Worm (Caenorhabditis elegans) whole organism, L2 larva: ENCODE data around the gene ZK455.5.

Experiments used
- R02D3.7 ChIP-seq: fragments of 150-350 bp; optimal IDR thresholded peaks from 2 replicates; lab custom pipeline; 2014; ENCODE audit warnings: missing biosample characterization, missing genetic modification characterization
- ZK546.5 ChIP-seq: sonication (generic microtip); optimal IDR thresholded peaks from 2 replicates; lab custom pipeline; 2017; ENCODE audit warnings: missing biosample characterization, missing genetic modification characterization
- aly-2 ChIP-seq: fragments of 150-350 bp; optimal IDR thresholded peaks from 2 replicates; lab custom pipeline; 2014; ENCODE audit warnings: missing biosample characterization, missing genetic modification characterization
- ama-1 ChIP-seq: fragments of 150-350 bp; optimal IDR thresholded peaks from 2 replicates; lab custom pipeline; 2018; ENCODE audit warnings: inconsistent platforms
- blmp-1 ChIP-seq: sonication (generic microtip); optimal IDR thresholded peaks from 2 replicates; lab custom pipeline; 2017; ENCODE audit warnings: missing genetic modification characterization, mild to moderate bottlenecking, missing compliant biosample characterization, antibody characterized with exemption, moderate library complexity; ENCODE audit not compliant: insufficient read depth
- crh-2 ChIP-seq: sonication (generic microtip); optimal IDR thresholded peaks from 2 replicates; lab custom pipeline; 2017; ENCODE audit warnings: missing biosample characterization, missing genetic modification characterization
- egl-27 ChIP-seq: sonication (generic microtip); optimal IDR thresholded peaks from 3 replicates; lab custom pipeline; 2017; ENCODE audit warnings: missing biosample characterization, missing genetic modification reagents, missing genetic modification characterization
- elt-1 ChIP-seq: fragments of 150-350 bp; optimal IDR thresholded peaks from 2 replicates; lab custom pipeline; 2014; ENCODE audit warnings: missing biosample characterization, missing genetic modification characterization
- elt-3 ChIP-seq: sonication (generic microtip); optimal IDR thresholded peaks from 2 replicates; lab custom pipeline; 2017; ENCODE audit warnings: missing biosample characterization, missing genetic modification characterization
- gmeb-1 ChIP-seq: fragments of 150-350 bp; optimal IDR thresholded peaks from 2 replicates; lab custom pipeline; 2014; ENCODE audit warnings: missing biosample characterization, missing genetic modification characterization
- lin-11 ChIP-seq: fragments of 150-350 bp; sonication (generic microtip); optimal IDR thresholded peaks from 2 replicates; lab custom pipeline; 2014; ENCODE audit warnings: missing biosample characterization, missing genetic modification characterization, inconsistent platforms, mixed read lengths
- lin-13 ChIP-seq: fragments of 150-350 bp; optimal IDR thresholded peaks from 2 replicates; lab custom pipeline; 2014; ENCODE audit warnings: missing biosample characterization, missing genetic modification reagents, missing genetic modification characterization
- lin-39 ChIP-seq: fragments of 150-350 bp; optimal IDR thresholded peaks from 2 replicates; lab custom pipeline; 2014; ENCODE audit warnings: missing biosample characterization, missing genetic modification reagents, missing genetic modification characterization
- lsy-2 ChIP-seq, 2 experiments: fragments of 150-350 bp in 1 of 2; sonication (generic microtip) in 1 of 2; optimal IDR thresholded peaks; 2 replicates each; lab custom pipeline; 2014 to 2017; ENCODE audit warnings: missing biosample characterization in 2 of 2, missing genetic modification characterization in 2 of 2
- mab-5 ChIP-seq: fragments of 150-350 bp; optimal IDR thresholded peaks from 2 replicates; lab custom pipeline; 2014; ENCODE audit warnings: missing biosample characterization, missing genetic modification characterization
- mbf-1 ChIP-seq: sonication (generic microtip); optimal IDR thresholded peaks from 2 replicates; lab custom pipeline; 2017; ENCODE audit warnings: missing biosample characterization, missing genetic modification characterization
- mdl-1 ChIP-seq, 2 experiments: fragments of 150-350 bp in 1 of 2; sonication (generic microtip) in 1 of 2; optimal IDR thresholded peaks; 2 replicates each; lab custom pipeline; 2017; ENCODE audit warnings: missing biosample characterization in 2 of 2, missing genetic modification characterization in 2 of 2
- nhr-10 ChIP-seq: sonication (generic microtip); optimal IDR thresholded peaks from 2 replicates; lab custom pipeline; 2017; ENCODE audit warnings: missing biosample characterization, missing genetic modification characterization
- nhr-12 ChIP-seq: fragments of 150-350 bp; optimal IDR thresholded peaks from 2 replicates; lab custom pipeline; 2014; ENCODE audit warnings: missing biosample characterization, missing genetic modification characterization
- nhr-129 ChIP-seq: fragments of 150-350 bp; optimal IDR thresholded peaks from 2 replicates; lab custom pipeline; 2014; ENCODE audit warnings: missing biosample characterization, missing genetic modification characterization
- nhr-237 ChIP-seq: fragments of 150-350 bp; optimal IDR thresholded peaks from 2 replicates; lab custom pipeline; 2014; ENCODE audit warnings: missing biosample characterization, missing genetic modification characterization
- nhr-6 ChIP-seq: fragments of 150-350 bp; optimal IDR thresholded peaks from 2 replicates; lab custom pipeline; 2014; ENCODE audit warnings: missing biosample characterization, missing genetic modification characterization
- nhr-77 ChIP-seq: fragments of 150-350 bp; optimal IDR thresholded peaks from 2 replicates; lab custom pipeline; 2014; ENCODE audit warnings: missing biosample characterization, missing genetic modification characterization
- peb-1 ChIP-seq: fragments of 150-350 bp; optimal IDR thresholded peaks from 2 replicates; lab custom pipeline; 2014; ENCODE audit warnings: missing biosample characterization, missing genetic modification characterization
- sem-4 ChIP-seq: fragments of 150-350 bp; optimal IDR thresholded peaks from 2 replicates; lab custom pipeline; 2014; ENCODE audit warnings: missing biosample characterization, missing genetic modification reagents, missing genetic modification characterization
- skn-1 ChIP-seq: sonication (generic microtip); optimal IDR thresholded peaks from 2 replicates; lab custom pipeline; 2017; ENCODE audit warnings: missing biosample characterization, missing genetic modification characterization
- sma-3 ChIP-seq: sonication (generic microtip); optimal IDR thresholded peaks from 2 replicates; lab custom pipeline; 2016; ENCODE audit warnings: missing genetic modification reagents, missing genetic modification characterization, missing compliant biosample characterization
- sma-9 ChIP-seq, 2 experiments: fragments of 150-350 bp in 1 of 2; sonication (generic microtip) in 1 of 2; optimal IDR thresholded peaks; 2 replicates each; lab custom pipeline; 2014 to 2016; ENCODE audit warnings: missing genetic modification characterization in 2 of 2, mild to moderate bottlenecking in 1 of 2, missing biosample characterization in 1 of 2, missing compliant biosample characterization in 1 of 2, missing genetic modification reagents in 1 of 2, moderate library complexity in 1 of 2
- ztf-11 ChIP-seq: sonication (generic microtip); optimal IDR thresholded peaks from 2 replicates; lab custom pipeline; 2017; ENCODE audit warnings: missing biosample characterization, missing genetic modification characterization
- ztf-4 ChIP-seq: fragments of 150-350 bp; optimal IDR thresholded peaks from 2 replicates; lab custom pipeline; 2014; ENCODE audit warnings: missing biosample characterization, missing genetic modification characterization

Gene ZK455.5

DNA sequence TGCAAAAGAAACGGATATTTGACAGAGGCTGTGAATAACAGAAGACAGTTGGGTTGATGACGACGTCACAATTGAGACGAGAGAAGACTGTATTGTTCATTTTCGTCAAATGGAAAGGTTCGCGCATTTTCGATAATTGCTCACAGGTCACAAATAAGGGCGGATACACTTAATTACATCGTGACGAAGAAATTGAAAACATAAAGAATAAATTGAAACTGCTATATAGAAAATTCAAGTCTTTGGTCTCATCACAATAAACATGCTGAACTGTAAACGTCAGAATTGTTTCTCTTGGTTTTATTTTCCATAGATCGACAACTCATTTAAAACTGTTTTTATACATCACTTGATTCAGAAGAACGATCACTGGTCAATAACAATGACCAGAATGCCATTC is at the start of gene ZK455.5:
TSS of gene ZK455.5 (minus strand) at position 101 of the 400 bp plus-strand sequence.
- no peak for TF ChIP-seq ama-1
- no peak for TF ChIP-seq sma-3 (GFP tag; lab: Kevin White, UChicago)
- no peak for TF ChIP-seq elt-3 (tag; lab: Kevin White, UChicago)
- TF ChIP-seq blmp-1 (tag; lab: Kevin White, UChicago) = no peak
- TF ChIP-seq skn-1 = no peak
- TF ChIP-seq ZK546.5 (tag; lab: Kevin White, UChicago) = no peak
- TF ChIP-seq lin-39 (tag; lab: Kevin White, UChicago) = no peak

DNA sequence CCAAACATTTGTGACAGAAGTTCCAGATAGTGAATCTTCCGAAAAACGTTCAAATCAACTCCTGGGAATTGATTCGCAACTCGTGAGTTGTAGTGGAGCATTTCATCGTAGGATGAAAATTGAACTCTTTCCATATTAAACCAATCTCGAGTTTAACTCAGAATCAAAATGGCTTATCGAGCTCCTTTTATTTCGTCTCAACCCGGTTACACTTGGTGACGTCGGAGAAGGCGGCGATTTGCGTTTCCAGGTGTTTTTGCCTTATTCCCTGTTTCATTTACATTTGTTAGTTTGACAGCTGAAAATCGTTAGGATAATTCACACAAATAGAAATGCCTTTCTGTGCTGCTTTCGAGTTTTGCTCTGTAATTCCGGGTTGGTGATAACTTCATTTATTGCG is 48.8 kb upstream of the ZK455.5 start, which contains the start of gene F42E11.3:
TSS of gene F42E11.3 (minus strand) at position 101 of the 400 bp plus-strand sequence.
- no peak for TF ChIP-seq R02D3.7 (tag; lab: Kevin White, UChicago)
- TF ChIP-seq nhr-10 = no peak
- TF ChIP-seq lin-11 (tag; lab: Kevin White, UChicago) = no peak
- no peak for TF ChIP-seq ZK546.5 (tag; lab: Kevin White, UChicago)
- TF ChIP-seq sem-4 = no peak
- no peak for TF ChIP-seq aly-2 (tag; lab: Kevin White, UChicago)
- TF ChIP-seq nhr-237 (tag; lab: Kevin White, UChicago) = no peak
- TF ChIP-seq nhr-77 (tag; lab: Kevin White, UChicago) = no peak
- TF ChIP-seq mdl-1 (tag; optimal IDR thresholded peaks at IDR 0.05; lab: Kevin White, UChicago) = no peak
- TF ChIP-seq nhr-12 (tag; lab: Kevin White, UChicago) = no peak
- TF ChIP-seq egl-27 (tag; lab: Kevin White, UChicago) = no peak
- no peak for TF ChIP-seq peb-1 (tag; lab: Kevin White, UChicago)
- TF ChIP-seq lin-39 (tag; lab: Kevin White, UChicago) = no peak
- TF ChIP-seq, all 48 proteins: peak for 0

DNA sequence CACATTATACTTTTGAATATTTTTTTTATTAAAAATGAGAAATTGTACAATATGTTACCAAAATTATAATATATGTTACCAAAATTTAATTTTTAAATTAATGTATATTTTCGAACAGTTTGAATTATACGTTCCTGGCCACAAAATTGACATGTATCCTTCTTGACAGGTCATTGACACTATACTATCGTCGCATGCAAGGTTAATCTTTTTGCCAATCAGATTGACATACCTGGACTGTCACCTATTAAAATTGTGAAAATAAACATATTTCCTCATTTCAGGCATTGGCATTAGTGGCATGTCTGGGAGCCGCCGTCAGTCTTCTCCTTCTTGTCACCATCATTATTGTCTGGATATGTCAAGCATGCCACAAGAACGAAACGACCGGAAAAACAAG is 43.4 kb upstream of the ZK455.5 start:
- no peak for TF ChIP-seq lin-11 (tag; lab: Kevin White, UChicago)
- TF ChIP-seq mbf-1 (tag; lab: Kevin White, UChicago) = no peak
- TF ChIP-seq mdl-1 (tag; optimal IDR thresholded peaks at IDR 0.05; lab: Kevin White, UChicago) = no peak
- no peak for TF ChIP-seq peb-1 (tag; lab: Kevin White, UChicago)
- TF ChIP-seq nhr-6 (tag; lab: Kevin White, UChicago) = no peak
- no peak for TF ChIP-seq lin-13 (GFP tag; lab: Kevin White, UChicago)
- no peak for TF ChIP-seq sma-9 (GFP tag; optimal IDR thresholded peaks at IDR 0.05; lab: Kevin White, UChicago)
- TF ChIP-seq sma-9 (tag; optimal IDR thresholded peaks at IDR 0.05; lab: Kevin White, UChicago) = no peak

DNA sequence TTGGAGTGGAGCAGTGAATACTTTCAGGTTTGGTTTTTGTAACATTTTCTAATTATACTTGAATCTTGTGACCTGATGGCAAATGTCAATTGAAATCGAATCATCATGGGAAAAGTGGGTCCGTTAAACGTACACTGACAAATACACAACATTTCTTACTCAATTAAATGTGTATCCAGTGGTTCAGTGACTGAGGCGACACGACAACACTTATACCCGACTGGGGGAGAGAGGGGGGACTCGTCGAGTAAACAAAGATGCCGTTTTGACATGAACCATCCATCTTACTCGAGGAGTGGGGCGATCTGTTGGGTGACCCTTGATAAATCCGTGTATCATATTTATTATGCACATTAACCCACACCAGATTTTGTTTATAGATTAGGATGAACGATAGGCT is 42.1 kb upstream of the ZK455.5 start:
- TF ChIP-seq mab-5 (tag; lab: Kevin White, UChicago) = peak; percentile 23
- TF ChIP-seq nhr-129 (tag; lab: Kevin White, UChicago) = peak; percentile 36
- TF ChIP-seq lsy-2 (tag; optimal IDR thresholded peaks at IDR 0.05; lab: Kevin White, UChicago) = peak in 1 of 2 experiments; percentile 18
- no peak for TF ChIP-seq gmeb-1 (tag; lab: Kevin White, UChicago)
- TF ChIP-seq ztf-11 (tag; lab: Kevin White, UChicago) = no peak

DNA sequence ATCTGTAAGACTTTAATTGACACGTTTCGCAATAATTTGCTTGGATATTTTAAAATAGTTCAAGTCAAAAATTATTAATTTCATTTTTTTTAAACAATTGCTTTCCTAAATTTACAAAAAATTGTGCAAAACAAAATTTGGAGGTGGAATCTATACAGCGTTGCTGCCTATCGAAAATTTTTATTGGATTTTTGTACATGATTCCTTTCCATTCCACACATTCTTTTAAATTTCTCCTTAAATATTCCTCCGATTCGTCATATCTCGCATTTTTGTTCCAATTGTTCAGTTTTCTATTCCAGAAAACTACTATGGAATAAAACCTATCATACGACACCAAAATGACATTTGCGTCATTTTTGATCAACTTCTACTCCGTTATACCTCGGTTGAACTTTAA is 41.7 kb upstream of the ZK455.5 start, which contains the start of gene ttyh-1:
TSS of gene ttyh-1 (plus strand) at position 301 of the 400 bp plus-strand sequence.
- no peak for TF ChIP-seq R02D3.7 (tag; lab: Kevin White, UChicago)
- no peak for TF ChIP-seq elt-1 (tag; lab: Kevin White, UChicago)
- no peak for TF ChIP-seq crh-2 (tag; lab: Kevin White, UChicago)
- no peak for TF ChIP-seq lin-13 (GFP tag; lab: Kevin White, UChicago)
- no peak for TF ChIP-seq ztf-4 (tag; lab: Kevin White, UChicago)
- no peak for TF ChIP-seq lin-11 (tag; lab: Kevin White, UChicago)

DNA sequence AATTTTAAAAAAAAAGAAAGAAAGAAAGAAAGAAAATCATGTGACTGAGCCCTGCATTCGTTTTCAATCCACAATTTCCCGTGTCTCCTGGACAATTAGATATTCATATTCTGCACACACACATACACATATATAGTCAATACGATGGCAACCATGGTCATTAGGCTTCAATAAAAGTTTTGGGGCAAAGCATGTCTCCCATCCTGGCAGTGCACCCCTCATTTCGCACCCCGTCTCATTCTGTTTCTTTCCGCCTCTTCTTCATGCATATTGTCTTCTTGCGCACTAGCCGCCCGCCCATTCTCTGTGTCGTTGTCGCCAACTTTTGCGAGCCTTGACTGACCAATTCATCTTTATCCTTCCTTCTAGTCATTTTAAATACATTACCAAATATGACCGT is 40.9 kb upstream of the ZK455.5 start:
- no peak for TF ChIP-seq sma-3 (GFP tag; lab: Kevin White, UChicago)
- peak; percentile 9 for TF ChIP-seq nhr-129 (tag; lab: Kevin White, UChicago)
